Worm (Caenorhabditis elegans) whole organism, L4/young adult: ENCODE data around the gene mrp-5.

Source experiments
- W03F9.2 ChIP-seq: fragments of 150-350 bp; optimal IDR thresholded peaks from 2 replicates; lab custom pipeline; 2014; ENCODE audit warnings: missing biosample characterization, missing genetic modification characterization
- dao-5 ChIP-seq: sonication (generic microtip); optimal IDR thresholded peaks from 2 replicates; lab custom pipeline; 2016; ENCODE audit warnings: missing genotype, missing genetic modification characterization, moderate library complexity, missing compliant biosample characterization
- him-1 ChIP-seq: sonication (generic microtip); optimal IDR thresholded peaks from 2 replicates; lab custom pipeline; 2016; ENCODE audit warnings: missing genotype, missing genetic modification reagents, missing genetic modification characterization, missing compliant biosample characterization

DNA sequence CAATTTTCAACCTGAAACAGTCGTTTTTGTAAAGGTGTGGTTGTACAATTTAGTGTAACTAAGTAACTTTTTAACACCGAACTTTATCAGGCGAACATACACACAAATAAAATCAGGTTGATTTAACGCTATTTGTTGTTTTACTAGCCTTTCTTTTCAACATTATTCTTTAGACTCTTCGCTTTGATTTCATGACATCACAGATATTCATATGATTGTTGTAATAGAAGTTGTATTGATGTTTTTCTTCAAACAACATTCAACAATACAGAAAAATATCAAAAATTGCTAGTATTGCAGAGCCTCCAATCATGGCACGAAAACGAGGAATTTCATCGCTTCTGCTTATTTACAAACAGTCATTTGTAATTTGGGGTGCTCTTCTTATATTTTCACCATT is 51.3 kb downstream of the mrp-5 start, which contains the start of gene nac-1:
- TF ChIP-seq him-1 (tag; lab: Kevin White, UChicago) = no peak
- TF ChIP-seq W03F9.2 (tag; lab: Kevin White, UChicago) = no peak
- no peak for TF ChIP-seq dao-5
